Fruit fly (Drosophila melanogaster) whole organism, embryonic: ENCODE measurements around the gene Rab3-GAP.

ENCODE experiments used
- CG10654 ChIP-seq: fragments of 200-800 bp; sonication (Bioruptor generic); optimal IDR thresholded peaks from 2 replicates; lab custom pipeline; 2016; ENCODE audit warnings: missing biosample characterization, missing genetic modification characterization
- CG11456 ChIP-seq: fragments of 200-800 bp; sonication (Bioruptor generic); IDR thresholded peaks from 3 replicates; pipeline ENCODE4 v1.3.6; 2022; ENCODE audit warnings: missing biosample characterization, missing genetic modification characterization
- CG11695 ChIP-seq: fragments of 200-800 bp; sonication (Bioruptor generic); IDR thresholded peaks from 3 replicates; pipeline ENCODE4 v1.3.6; 2022; ENCODE audit warnings: missing biosample characterization, missing genetic modification characterization
- CG13424 ChIP-seq: fragments of 200-800 bp; sonication (Bioruptor generic); optimal IDR thresholded peaks from 2 replicates; lab custom pipeline; 2019; ENCODE audit warnings: missing biosample characterization, mild to moderate bottlenecking, missing genetic modification characterization, moderate library complexity
- CG13624 ChIP-seq: fragments of 200-800 bp; sonication (Bioruptor generic); optimal IDR thresholded peaks from 2 replicates; lab custom pipeline; 2016; ENCODE audit warnings: missing biosample characterization, missing genetic modification characterization
- CG13775 ChIP-seq: fragments of 200-800 bp; sonication (Bioruptor generic); optimal IDR thresholded peaks from 3 replicates; lab custom pipeline; 2017; ENCODE audit warnings: missing biosample characterization, mild to moderate bottlenecking, missing genetic modification characterization
- CG14050 ChIP-seq: fragments of 200-800 bp; sonication (Bioruptor generic); IDR thresholded peaks from 3 replicates; pipeline ENCODE4 v1.3.6; 2022; ENCODE audit warnings: missing biosample characterization, missing genetic modification characterization
- CG15011 ChIP-seq: fragments of 200-800 bp; sonication (Bioruptor generic); optimal IDR thresholded peaks from 3 replicates; lab custom pipeline; 2018; ENCODE audit warnings: missing biosample characterization, mild to moderate bottlenecking, missing genetic modification characterization
- CG1603 ChIP-seq: fragments of 200-800 bp; sonication (Bioruptor generic); optimal IDR thresholded peaks from 2 replicates; lab custom pipeline; 2019; ENCODE audit warnings: missing biosample characterization, mild to moderate bottlenecking, missing genetic modification characterization, moderate library complexity
- CG17802 ChIP-seq: fragments of 200-800 bp; sonication (Bioruptor generic); optimal IDR thresholded peaks from 2 replicates; lab custom pipeline; 2018; ENCODE audit warnings: missing biosample characterization, mild to moderate bottlenecking, missing genetic modification characterization, moderate library complexity
- CG2116 ChIP-seq: fragments of 200-800 bp; sonication (Bioruptor generic); optimal IDR thresholded peaks from 3 replicates; lab custom pipeline; 2018; ENCODE audit warnings: missing biosample characterization, mild to moderate bottlenecking, missing genetic modification characterization
- CG3065 ChIP-seq: fragments of 200-800 bp; sonication (Bioruptor generic); optimal IDR thresholded peaks from 2 replicates; lab custom pipeline; 2016; ENCODE audit warnings: missing biosample characterization, missing genetic modification characterization
- CG31224 ChIP-seq: fragments of 200-800 bp; sonication (Bioruptor generic); IDR thresholded peaks from 2 replicates; pipeline ENCODE4 v1.3.6; 2022; ENCODE audit warnings: missing biosample characterization, missing genetic modification characterization
- CG32767 ChIP-seq: fragments of 200-800 bp; sonication (Bioruptor generic); IDR thresholded peaks from 2 replicates; pipeline ENCODE4 v1.3.6; 2022; ENCODE audit warnings: missing biosample characterization, missing genetic modification characterization
- CG3847 ChIP-seq: fragments of 200-800 bp; sonication (Bioruptor generic); IDR thresholded peaks from 2 replicates; pipeline ENCODE4 v1.3.6; 2022; ENCODE audit warnings: missing biosample characterization, missing genetic modification characterization
- CG3995 ChIP-seq: fragments of 200-800 bp; sonication (Bioruptor generic); optimal IDR thresholded peaks from 3 replicates; lab custom pipeline; 2016; ENCODE audit warnings: missing biosample characterization, missing genetic modification characterization
- CG4707 ChIP-seq: fragments of 200-800 bp; sonication (Bioruptor generic); optimal IDR thresholded peaks from 2 replicates; lab custom pipeline; 2018; ENCODE audit warnings: missing biosample characterization, mild to moderate bottlenecking, missing genetic modification characterization, moderate library complexity
- CG5245 ChIP-seq: fragments of 200-800 bp; sonication (Bioruptor generic); optimal IDR thresholded peaks from 3 replicates; lab custom pipeline; 2016; ENCODE audit warnings: missing biosample characterization, missing genetic modification characterization
- CG7786 ChIP-seq: fragments of 200-800 bp; sonication (Bioruptor generic); optimal IDR thresholded peaks from 2 replicates; lab custom pipeline; 2016; ENCODE audit warnings: missing biosample characterization, missing genetic modification characterization
- CG7928 ChIP-seq: fragments of 200-800 bp; sonication (Bioruptor generic); optimal IDR thresholded peaks from 2 replicates; lab custom pipeline; 2017; ENCODE audit warnings: missing biosample characterization, mild to moderate bottlenecking, missing genetic modification characterization
- CG9215 ChIP-seq: fragments of 200-800 bp; sonication (Bioruptor generic); IDR thresholded peaks from 2 replicates; pipeline ENCODE4 v1.3.6; 2022; ENCODE audit warnings: missing biosample characterization, missing genetic modification characterization
- CG9932 ChIP-seq: fragments of 200-800 bp; sonication (Bioruptor generic); IDR thresholded peaks from 2 replicates; pipeline ENCODE4 v1.3.6; 2022; ENCODE audit warnings: missing biosample characterization, missing genetic modification characterization
- CkIIα-i1 ChIP-seq: fragments of 200-800 bp; sonication (Bioruptor generic); IDR thresholded peaks from 2 replicates; pipeline ENCODE4 v1.3.6; 2022; ENCODE audit warnings: missing biosample characterization, missing genetic modification characterization
- Hmx ChIP-seq: fragments of 200-800 bp; sonication (Bioruptor generic); optimal IDR thresholded peaks from 2 replicates; lab custom pipeline; 2016; ENCODE audit warnings: missing biosample characterization, missing genetic modification characterization
- Hr3 ChIP-seq: fragments of 200-800 bp; sonication (Bioruptor generic); optimal IDR thresholded peaks from 3 replicates; lab custom pipeline; 2016; ENCODE audit warnings: missing biosample characterization, missing genetic modification characterization
- Hr78 ChIP-seq, 2 experiments: fragments of 200-800 bp in 1 of 2; fragments of >200 bp in 1 of 2; sonication (Bioruptor generic) in 1 of 2; optimal IDR thresholded peaks; 2 replicates each; lab custom pipeline; 2017 to 2019; ENCODE audit warnings: missing biosample characterization in 2 of 2, missing genetic modification characterization in 2 of 2, mild to moderate bottlenecking in 1 of 2, moderate library complexity in 1 of 2
- Lpt ChIP-seq: fragments of >200 bp; optimal IDR thresholded peaks from 2 replicates; lab custom pipeline; 2018; ENCODE audit warnings: missing biosample characterization, missing genetic modification characterization
- Mes4 ChIP-seq: fragments of 200-800 bp; sonication (Bioruptor generic); optimal IDR thresholded peaks from 2 replicates; lab custom pipeline; 2016; ENCODE audit warnings: missing biosample characterization, missing genetic modification characterization
- NFAT ChIP-seq: fragments of 200-800 bp; sonication (Bioruptor generic); IDR thresholded peaks from 2 replicates; pipeline ENCODE4 v1.3.6; 2022; ENCODE audit warnings: missing biosample characterization, missing genetic modification characterization
- PHDP ChIP-seq: fragments of 200-800 bp; sonication (Bioruptor generic); optimal IDR thresholded peaks from 3 replicates; lab custom pipeline; 2018; ENCODE audit warnings: missing biosample characterization, mild to moderate bottlenecking, missing genetic modification characterization, moderate library complexity
- Six4 ChIP-seq: fragments of 200-800 bp; sonication (Bioruptor generic); optimal IDR thresholded peaks from 2 replicates; lab custom pipeline; 2016; ENCODE audit warnings: missing biosample characterization, missing genetic modification characterization
- TFAM ChIP-seq: fragments of 200-800 bp; sonication (Bioruptor generic); optimal IDR thresholded peaks from 2 replicates; lab custom pipeline; 2017; ENCODE audit warnings: missing biosample characterization, missing genetic modification characterization, inconsistent platforms
- ab ChIP-seq: fragments of 200-800 bp; sonication (Bioruptor generic); optimal IDR thresholded peaks from 2 replicates; lab custom pipeline; 2016; ENCODE audit warnings: missing biosample characterization, missing genetic modification characterization
- ase ChIP-seq: fragments of 200-800 bp; sonication (Bioruptor generic); IDR thresholded peaks from 3 replicates; pipeline ENCODE4 v1.3.6; 2022; ENCODE audit warnings: missing biosample characterization, missing genetic modification characterization
- az2 ChIP-seq: fragments of 200-800 bp; sonication (Bioruptor generic); optimal IDR thresholded peaks from 3 replicates; lab custom pipeline; 2016; ENCODE audit warnings: missing biosample characterization, missing genetic modification characterization
- bsh ChIP-seq, 2 experiments: fragments of 200-800 bp; sonication (Bioruptor generic); optimal IDR thresholded peaks; 2 replicates each; lab custom pipeline; 2017 to 2018; ENCODE audit warnings: mild to moderate bottlenecking in 2 of 2, missing biosample characterization in 2 of 2, missing genetic modification characterization in 2 of 2, moderate library complexity in 1 of 2
- caup ChIP-seq: fragments of 200-800 bp; sonication (Bioruptor generic); optimal IDR thresholded peaks from 3 replicates; lab custom pipeline; 2017; ENCODE audit warnings: missing biosample characterization, mild to moderate bottlenecking, missing genetic modification characterization, moderate library complexity; ENCODE audit not compliant: severe bottlenecking
- fd3F ChIP-seq: fragments of 200-800 bp; sonication (Bioruptor generic); optimal IDR thresholded peaks from 2 replicates; lab custom pipeline; 2018; ENCODE audit warnings: missing biosample characterization, mild to moderate bottlenecking, missing genetic modification characterization, moderate library complexity
- gsb ChIP-seq: fragments of 200-800 bp; sonication (Bioruptor generic); IDR thresholded peaks from 2 replicates; pipeline ENCODE4 v1.3.6; 2022; ENCODE audit warnings: missing biosample characterization, missing genetic modification characterization
- hth ChIP-seq: fragments of >200 bp; optimal IDR thresholded peaks from 2 replicates; lab custom pipeline; 2017; ENCODE audit warnings: inconsistent platforms
- jumu ChIP-seq: fragments of 200-800 bp; sonication (Bioruptor generic); optimal IDR thresholded peaks from 3 replicates; lab custom pipeline; 2016; ENCODE audit warnings: missing biosample characterization, missing genetic modification characterization
- lilli ChIP-seq: fragments of 200-800 bp; sonication (Bioruptor generic); optimal IDR thresholded peaks from 3 replicates; lab custom pipeline; 2016; ENCODE audit warnings: missing biosample characterization, missing genetic modification characterization
- oc ChIP-seq: fragments of 200-800 bp; sonication (Bioruptor generic); optimal IDR thresholded peaks from 2 replicates; lab custom pipeline; 2018; ENCODE audit warnings: missing biosample characterization, mild to moderate bottlenecking, missing genetic modification characterization, moderate library complexity
- onecut ChIP-seq: fragments of 200-800 bp; sonication (Bioruptor generic); IDR thresholded peaks from 2 replicates; pipeline ENCODE4 v1.3.6; 2022; ENCODE audit warnings: missing biosample characterization, missing genetic modification characterization
- sima ChIP-seq: fragments of 200-800 bp; sonication (Bioruptor generic); optimal IDR thresholded peaks from 2 replicates; lab custom pipeline; 2016; ENCODE audit warnings: missing biosample characterization, missing genetic modification characterization
- slbo ChIP-seq: fragments of 200-800 bp; sonication (Bioruptor generic); IDR thresholded peaks from 2 replicates; pipeline ENCODE4 v1.3.6; 2022; ENCODE audit warnings: missing biosample characterization, missing genetic modification characterization
- so ChIP-seq: fragments of 200-800 bp; sonication (Bioruptor generic); IDR thresholded peaks from 3 replicates; pipeline ENCODE4 v1.3.6; 2022; ENCODE audit warnings: missing biosample characterization, missing genetic modification characterization
- sqz ChIP-seq: fragments of 200-800 bp; sonication (Bioruptor generic); optimal IDR thresholded peaks from 3 replicates; lab custom pipeline; 2018; ENCODE audit warnings: missing biosample characterization, mild to moderate bottlenecking, missing genetic modification characterization
- tna ChIP-seq: fragments of 200-800 bp; sonication (Bioruptor generic); IDR thresholded peaks from 2 replicates; pipeline ENCODE4 v1.3.6; 2022; ENCODE audit warnings: missing biosample characterization, missing genetic modification characterization; ENCODE audit not compliant: partially characterized antibody
- ttk ChIP-seq: fragments of 200-800 bp; sonication (Bioruptor generic); IDR thresholded peaks from 2 replicates; pipeline ENCODE4 v2.1.2; 2022; ENCODE audit warnings: missing biosample characterization, missing genetic modification characterization

Rab3-GAP gene

DNA sequence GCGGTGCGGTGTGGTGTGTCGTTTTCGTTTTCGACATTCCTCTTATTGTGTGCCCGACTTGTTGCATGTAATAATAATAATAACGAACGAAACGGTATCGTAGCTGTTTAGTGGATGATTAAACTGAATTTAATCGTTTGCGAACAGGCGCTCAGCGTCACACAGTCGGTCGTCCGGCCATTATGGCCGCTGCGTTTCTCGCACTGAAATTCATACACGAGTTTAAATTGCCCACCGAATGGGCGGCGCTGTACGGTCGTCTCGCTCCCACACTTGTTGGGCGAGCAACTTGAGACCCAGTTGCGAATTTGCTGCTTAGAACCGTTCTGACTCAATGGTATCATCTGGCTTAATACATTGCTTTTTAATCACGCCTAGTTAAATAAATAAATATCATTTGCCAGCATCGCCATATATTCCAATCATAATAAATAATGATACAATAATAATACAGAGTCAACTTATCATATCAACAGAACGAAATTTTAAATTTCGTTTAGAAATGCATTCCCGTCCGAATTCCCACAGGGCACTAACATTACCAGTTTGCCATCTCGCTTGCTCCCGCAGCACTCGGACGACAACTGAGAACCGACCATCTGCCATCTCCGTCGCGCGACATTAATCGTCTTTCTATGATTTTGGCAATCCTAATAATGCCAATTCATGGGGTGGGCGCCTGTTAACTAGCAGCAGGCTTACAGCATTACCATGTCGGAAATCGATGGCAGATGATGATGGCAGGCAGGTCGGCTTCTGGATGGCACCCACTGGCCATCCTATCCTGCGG, 51.9 kb downstream of the Rab3-GAP start (continued):
- no peak for TF ChIP-seq NFAT (GFP tag; lab: Robert Waterston, UW)
- TF ChIP-seq TFAM (GFP tag; lab: Kevin White, UChicago): peak; percentile 8
- TF ChIP-seq CG1603 (tag; lab: Kevin White, UChicago): peak; percentile 92
- TF ChIP-seq ttk: no peak
- TF ChIP-seq sqz (GFP tag; lab: Kevin White, UChicago): peak; percentile 59
- no peak for TF ChIP-seq CG9932
- TF ChIP-seq so (GFP tag; lab: Robert Waterston, UW): no peak
- TF ChIP-seq CkIIα-i1 (GFP tag; lab: Robert Waterston, UW): no peak
- peak; percentile 16 for TF ChIP-seq CG13624 (GFP tag; lab: Kevin White, UChicago)
- no peak for TF ChIP-seq CG32767 (GFP tag; lab: Robert Waterston, UW)
- no peak for TF ChIP-seq Hr78 (GFP tag; optimal IDR thresholded peaks at IDR 0.05; lab: Kevin White, UChicago)
- TF ChIP-seq CG31224 (GFP tag; lab: Robert Waterston, UW): no peak
- peak; percentile 66 for TF ChIP-seq CG3065 (GFP tag; lab: Kevin White, UChicago)
- TF ChIP-seq CG11695 (GFP tag; lab: Robert Waterston, UW): no peak
- peak; percentile 79 for TF ChIP-seq Six4 (GFP tag; lab: Kevin White, UChicago)
- TF ChIP-seq oc (tag; lab: Kevin White, UChicago): no peak
- peak; percentile 88 for TF ChIP-seq az2 (GFP tag; lab: Kevin White, UChicago)
- TF ChIP-seq fd3F (GFP tag; lab: Kevin White, UChicago): peak; percentile 92
- TF ChIP-seq CG13775 (GFP tag; lab: Kevin White, UChicago): peak; percentile 87
- TF ChIP-seq jumu (GFP tag; lab: Kevin White, UChicago): peak; percentile 47
- peak; percentile 73 for TF ChIP-seq CG7928 (GFP tag; lab: Kevin White, UChicago)
- TF ChIP-seq CG3995: peak; percentile 73
- TF ChIP-seq bsh (GFP tag; optimal IDR thresholded peaks at IDR 0.05; lab: Kevin White, UChicago): peak; percentile 55 to 90
- TF ChIP-seq gsb (GFP tag; lab: Robert Waterston, UW): no peak
- TF ChIP-seq CG7786 (GFP tag; lab: Kevin White, UChicago): peak; percentile 66
- TF ChIP-seq CG13424 (tag; lab: Kevin White, UChicago): peak; percentile 96
- TF ChIP-seq CG17802 (tag; lab: Kevin White, UChicago): peak; percentile 58
- no peak for TF ChIP-seq CG11456
- peak; percentile 91 for TF ChIP-seq CG15011
- TF ChIP-seq CG10654: peak; percentile 90
- TF ChIP-seq hth (lab: Kevin White, UChicago): no peak
- TF ChIP-seq CG3847 (GFP tag; lab: Robert Waterston, UW): no peak
- TF ChIP-seq CG9215 (GFP tag; lab: Robert Waterston, UW): no peak
- peak; percentile 93 for TF ChIP-seq lilli
- no peak for TF ChIP-seq slbo (GFP tag; lab: Robert Waterston, UW)
- peak; percentile 88 for TF ChIP-seq Hr3
- peak; percentile 85 for TF ChIP-seq onecut (GFP tag; lab: Robert Waterston, UW)
- TF ChIP-seq ase (GFP tag; lab: Robert Waterston, UW): no peak
- no peak for TF ChIP-seq CG4707 (GFP tag; lab: Kevin White, UChicago)
- TF ChIP-seq CG14050: no peak
- TF ChIP-seq Mes4 (GFP tag; lab: Kevin White, UChicago): peak; percentile 34
- TF ChIP-seq CG5245 (GFP tag; lab: Kevin White, UChicago): peak; percentile 70
- TF ChIP-seq ab: peak; percentile 37
- TF ChIP-seq Lpt (GFP tag; lab: Kevin White, UChicago): no peak
- peak; percentile 51 for TF ChIP-seq CG2116 (GFP tag; lab: Kevin White, UChicago)
- TF ChIP-seq PHDP (tag; lab: Kevin White, UChicago): peak; percentile 93
- TF ChIP-seq Hmx (GFP tag; lab: Kevin White, UChicago): peak; percentile 50
- peak; percentile 86 for TF ChIP-seq caup (GFP tag; lab: Kevin White, UChicago)
- TF ChIP-seq sima (GFP tag; lab: Kevin White, UChicago): no peak
- TF ChIP-seq tna (GFP tag; lab: Robert Waterston, UW): no peak
